Fruit fly (Drosophila melanogaster) whole organism, prepupa: ENCODE results near the gene CG11562.

ENCODE experiments used
- Blimp-1 ChIP-seq: fragments of 200-800 bp; sonication (Bioruptor generic); optimal IDR thresholded peaks from 3 replicates; lab custom pipeline; 2017; ENCODE audit warnings: missing biosample characterization, missing genetic modification characterization, mild to moderate bottlenecking, moderate library complexity, missing genetic modification reagents
- CG10631 ChIP-seq: fragments of 200-800 bp; sonication (Bioruptor generic); optimal IDR thresholded peaks from 2 replicates; lab custom pipeline; 2016; ENCODE audit warnings: missing biosample characterization, missing genetic modification characterization
- CG10669 ChIP-seq: fragments of 200-800 bp; sonication (Bioruptor generic); optimal IDR thresholded peaks from 3 replicates; lab custom pipeline; 2018; ENCODE audit warnings: missing biosample characterization, mild to moderate bottlenecking, missing genetic modification characterization, moderate library complexity
- CG11294 ChIP-seq: fragments of 200-800 bp; sonication (Bioruptor generic); IDR thresholded peaks from 2 replicates; pipeline ENCODE4 v1.3.6; 2022; ENCODE audit warnings: missing biosample characterization, missing genetic modification characterization
- CG11762 ChIP-seq: fragments of 200-800 bp; sonication (Bioruptor generic); optimal IDR thresholded peaks from 3 replicates; lab custom pipeline; 2016; ENCODE audit warnings: missing biosample characterization, missing genetic modification characterization; ENCODE audit not compliant: insufficient read depth
- CG11902 ChIP-seq: fragments of 200-800 bp; sonication (Bioruptor generic); optimal IDR thresholded peaks from 3 replicates; lab custom pipeline; 2016; ENCODE audit warnings: missing biosample characterization, missing genetic modification characterization
- CG15336 ChIP-seq: fragments of 200-800 bp; sonication (Bioruptor generic); IDR thresholded peaks from 2 replicates; pipeline ENCODE4 v1.3.6; 2022; ENCODE audit warnings: missing biosample characterization, missing genetic modification characterization
- CG16779 ChIP-seq: fragments of 200-800 bp; sonication (Bioruptor generic); optimal IDR thresholded peaks from 3 replicates; lab custom pipeline; 2017; ENCODE audit warnings: missing biosample characterization, mild to moderate bottlenecking, missing genetic modification characterization
- CG3032 ChIP-seq: fragments of 200-800 bp; optimal IDR thresholded peaks from 2 replicates; lab custom pipeline; 2019; ENCODE audit warnings: missing biosample characterization, mild to moderate bottlenecking, missing genetic modification characterization, moderate library complexity
- CG31627 ChIP-seq: fragments of 200-800 bp; sonication (Bioruptor generic); optimal IDR thresholded peaks from 3 replicates; lab custom pipeline; 2016; ENCODE audit warnings: missing biosample characterization, missing genetic modification characterization
- CG32006 ChIP-seq: fragments of 200-800 bp; sonication (Bioruptor generic); optimal IDR thresholded peaks from 3 replicates; lab custom pipeline; 2017; ENCODE audit warnings: missing biosample characterization, mild to moderate bottlenecking, missing genetic modification characterization
- CG34406 ChIP-seq: fragments of 200-800 bp; sonication (Bioruptor generic); optimal IDR thresholded peaks from 3 replicates; lab custom pipeline; 2016; ENCODE audit warnings: missing biosample characterization, missing genetic modification characterization
- CG3919 ChIP-seq: fragments of 200-800 bp; sonication (Bioruptor generic); optimal IDR thresholded peaks from 3 replicates; lab custom pipeline; 2016; ENCODE audit warnings: missing biosample characterization, missing genetic modification characterization
- CG6163 ChIP-seq: fragments of 200-800 bp; sonication (Bioruptor generic); IDR thresholded peaks from 3 replicates; pipeline ENCODE4 v1.3.6; 2022; ENCODE audit warnings: missing biosample characterization, missing genetic modification characterization
- CG6276 ChIP-seq: fragments of 200-800 bp; sonication (Bioruptor generic); optimal IDR thresholded peaks from 2 replicates; lab custom pipeline; 2017; ENCODE audit warnings: missing biosample characterization, mild to moderate bottlenecking, missing genetic modification characterization
- CG6792 ChIP-seq: fragments of 200-800 bp; sonication (Bioruptor generic); optimal IDR thresholded peaks from 3 replicates; lab custom pipeline; 2016; ENCODE audit warnings: missing biosample characterization, missing genetic modification characterization
- CG6854 ChIP-seq: fragments of 200-800 bp; sonication (Bioruptor generic); optimal IDR thresholded peaks from 2 replicates; lab custom pipeline; 2017; ENCODE audit warnings: missing biosample characterization, mild to moderate bottlenecking, missing genetic modification characterization
- CG7368 ChIP-seq: fragments of 200-800 bp; sonication (Bioruptor generic); optimal IDR thresholded peaks from 3 replicates; lab custom pipeline; 2016; ENCODE audit warnings: missing biosample characterization, missing genetic modification characterization
- CG8319 ChIP-seq: fragments of 200-800 bp; sonication (Bioruptor generic); optimal IDR thresholded peaks from 3 replicates; lab custom pipeline; 2016; ENCODE audit warnings: missing biosample characterization, missing genetic modification characterization
- CG8632 ChIP-seq: fragments of 200-800 bp; sonication (Bioruptor generic); optimal IDR thresholded peaks from 3 replicates; lab custom pipeline; 2016; ENCODE audit warnings: missing biosample characterization, missing genetic modification characterization
- CG9139 ChIP-seq: fragments of 200-800 bp; sonication (Bioruptor generic); optimal IDR thresholded peaks from 3 replicates; lab custom pipeline; 2017; ENCODE audit warnings: missing biosample characterization, mild to moderate bottlenecking, missing genetic modification characterization
- Eip75B ChIP-seq: fragments of 200-800 bp; sonication (Bioruptor generic); optimal IDR thresholded peaks from 3 replicates; lab custom pipeline; 2016; ENCODE audit warnings: missing biosample characterization, missing genetic modification characterization
- Eip93F ChIP-seq: fragments of 200-800 bp; sonication (Bioruptor generic); optimal IDR thresholded peaks from 2 replicates; lab custom pipeline; 2016; ENCODE audit warnings: missing biosample characterization, mild to moderate bottlenecking, missing genetic modification characterization
- Ets21C ChIP-seq: fragments of 200-800 bp; sonication (Bioruptor generic); optimal IDR thresholded peaks from 3 replicates; lab custom pipeline; 2016; ENCODE audit warnings: missing biosample characterization, missing genetic modification characterization
- Hr38 ChIP-seq: sonication (Bioruptor generic); optimal IDR thresholded peaks from 2 replicates; lab custom pipeline; 2016; ENCODE audit warnings: missing biosample characterization, missing genetic modification characterization
- Hr39 ChIP-seq: fragments of 200-800 bp; sonication (Bioruptor generic); optimal IDR thresholded peaks from 2 replicates; lab custom pipeline; 2016; ENCODE audit warnings: missing biosample characterization, missing genetic modification characterization
- Hr4 ChIP-seq: fragments of 200-800 bp; sonication (Bioruptor generic); optimal IDR thresholded peaks from 3 replicates; lab custom pipeline; 2016; ENCODE audit warnings: missing biosample characterization, missing genetic modification characterization
- Lpt ChIP-seq: fragments of 200-800 bp; sonication (Bioruptor generic); optimal IDR thresholded peaks from 3 replicates; lab custom pipeline; 2016; ENCODE audit warnings: missing biosample characterization, missing genetic modification characterization
- Met ChIP-seq: fragments of 200-800 bp; sonication (Bioruptor generic); optimal IDR thresholded peaks from 3 replicates; lab custom pipeline; 2016; ENCODE audit warnings: missing biosample characterization, missing genetic modification characterization
- Smox ChIP-seq: fragments of 200-800 bp; sonication (Bioruptor generic); optimal IDR thresholded peaks from 3 replicates; lab custom pipeline; 2016; ENCODE audit warnings: missing biosample characterization, missing genetic modification characterization
- Sox102F ChIP-seq: fragments of 200-800 bp; sonication (Bioruptor generic); optimal IDR thresholded peaks from 2 replicates; lab custom pipeline; 2016; ENCODE audit warnings: missing biosample characterization, mild to moderate bottlenecking, missing genetic modification characterization
- Sox14 ChIP-seq: fragments of 200-800 bp; sonication (Bioruptor generic); optimal IDR thresholded peaks from 3 replicates; lab custom pipeline; 2016; ENCODE audit warnings: missing biosample characterization, missing genetic modification characterization
- Sox15 ChIP-seq: fragments of 200-800 bp; sonication (Bioruptor generic); optimal IDR thresholded peaks from 3 replicates; lab custom pipeline; 2016; ENCODE audit warnings: missing biosample characterization, missing genetic modification characterization
- achi ChIP-seq: fragments of 200-800 bp; sonication (Bioruptor generic); optimal IDR thresholded peaks from 3 replicates; lab custom pipeline; 2016; ENCODE audit warnings: missing biosample characterization, missing genetic modification characterization
- cyc ChIP-seq: fragments of 200-800 bp; sonication (Bioruptor generic); optimal IDR thresholded peaks from 3 replicates; lab custom pipeline; 2016; ENCODE audit warnings: missing biosample characterization, missing genetic modification characterization
- dac ChIP-seq: fragments of 200-800 bp; sonication (Bioruptor generic); optimal IDR thresholded peaks from 2 replicates; lab custom pipeline; 2017; ENCODE audit warnings: missing biosample characterization, mild to moderate bottlenecking, missing genetic modification characterization
- eg ChIP-seq: fragments of 200-800 bp; sonication (Bioruptor generic); IDR thresholded peaks from 3 replicates; pipeline ENCODE4 v1.3.6; 2022; ENCODE audit warnings: missing biosample characterization, missing genetic modification characterization
- esn ChIP-seq: fragments of 200-800 bp; sonication (Bioruptor generic); optimal IDR thresholded peaks from 2 replicates; lab custom pipeline; 2016; ENCODE audit warnings: missing biosample characterization, mild to moderate bottlenecking, missing genetic modification characterization, moderate library complexity
- fd59A ChIP-seq: fragments of 200-800 bp; sonication (Bioruptor generic); optimal IDR thresholded peaks from 2 replicates; lab custom pipeline; 2017; ENCODE audit warnings: missing biosample characterization, mild to moderate bottlenecking, missing genetic modification characterization, missing genetic modification reagents
- fd85E ChIP-seq: fragments of 200-800 bp; sonication (Bioruptor generic); optimal IDR thresholded peaks from 3 replicates; lab custom pipeline; 2016; ENCODE audit warnings: missing biosample characterization, missing genetic modification characterization
- fkh ChIP-seq: fragments of 200-800 bp; sonication (Bioruptor generic); optimal IDR thresholded peaks from 3 replicates; lab custom pipeline; 2017; ENCODE audit warnings: missing biosample characterization, mild to moderate bottlenecking, missing genetic modification characterization, moderate library complexity
- lz ChIP-seq: fragments of 200-800 bp; sonication (Bioruptor generic); optimal IDR thresholded peaks from 3 replicates; lab custom pipeline; 2016; ENCODE audit warnings: missing biosample characterization, missing genetic modification characterization
- net ChIP-seq: fragments of 200-800 bp; sonication (Bioruptor generic); optimal IDR thresholded peaks from 3 replicates; lab custom pipeline; 2016; ENCODE audit warnings: missing biosample characterization, missing genetic modification characterization
- pdm3 ChIP-seq: fragments of 200-800 bp; sonication (Bioruptor generic); optimal IDR thresholded peaks from 3 replicates; lab custom pipeline; 2016; ENCODE audit warnings: missing biosample characterization, missing genetic modification characterization
- ss ChIP-seq, 2 experiments: fragments of 200-800 bp; sonication (Bioruptor generic); optimal IDR thresholded peaks; 2 replicates in 1 of 2; 3 replicates in 1 of 2; lab custom pipeline; 2017 to 2018; ENCODE audit warnings: mild to moderate bottlenecking in 2 of 2, missing biosample characterization in 2 of 2, missing genetic modification characterization in 2 of 2, moderate library complexity in 1 of 2
- svp ChIP-seq: fragments of 200-800 bp; sonication (Bioruptor generic); peaks from one replicate; lab custom pipeline; 2016; ENCODE audit warnings: missing biosample characterization, missing genetic modification characterization
- topi ChIP-seq: fragments of 200-800 bp; sonication (Bioruptor generic); optimal IDR thresholded peaks from 3 replicates; lab custom pipeline; 2016; ENCODE audit warnings: missing biosample characterization, missing genetic modification characterization
- vri ChIP-seq: fragments of 200-800 bp; sonication (Bioruptor generic); optimal IDR thresholded peaks from 3 replicates; lab custom pipeline; 2016; ENCODE audit warnings: missing biosample characterization, mild to moderate bottlenecking, missing genetic modification characterization

CG11562 gene

DNA sequence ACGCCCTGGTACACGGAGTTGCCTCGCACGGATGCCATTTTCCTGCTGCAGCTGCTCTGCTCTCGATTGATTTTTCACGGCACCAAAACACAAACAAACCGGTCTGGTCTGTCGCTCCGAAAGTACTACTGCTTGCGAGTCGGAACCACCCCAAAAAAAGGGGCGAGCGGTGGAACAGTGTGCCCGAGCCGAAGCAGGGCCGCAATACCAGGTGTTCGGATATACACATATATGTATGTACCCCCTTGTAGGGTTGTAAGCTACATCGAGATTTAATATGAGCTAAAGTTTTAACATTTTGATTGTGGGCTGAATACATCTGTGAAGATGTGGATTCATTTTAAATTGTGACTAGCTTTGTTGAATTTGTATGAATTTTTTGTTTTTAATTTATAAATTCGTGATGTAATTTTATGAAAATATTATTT, 6.6 kb upstream of the CG11562 start (continued):
- TF ChIP-seq fd85E (no peak), Eip93F (GFP tag; lab: Kevin White, UChicago) (no peak), Smox (no peak), achi (GFP tag; lab: Kevin White, UChicago) (peak; percentile 47), CG6792 (GFP tag; lab: Kevin White, UChicago) (no peak), CG10669 (GFP tag; lab: Kevin White, UChicago) (peak; percentile 8), Sox14 (GFP tag; lab: Kevin White, UChicago) (peak; percentile 64), CG6854 (GFP tag; lab: Kevin White, UChicago) (peak; percentile 60), CG8632 (peak; percentile 27), net (GFP tag; lab: Kevin White, UChicago) (no peak), Hr39 (peak; percentile 20), Sox15 (GFP tag; lab: Kevin White, UChicago) (no peak), fkh (GFP tag; lab: Kevin White, UChicago) (peak; percentile 6), Sox102F (GFP tag; lab: Kevin White, UChicago) (no peak), CG15336 (GFP tag; lab: Robert Waterston, UW) (no peak), cyc (GFP tag; lab: Kevin White, UChicago) (peak; percentile 39), eg (GFP tag; lab: Robert Waterston, UW) (peak; percentile 71), CG3919 (GFP tag; lab: Kevin White, UChicago) (peak; percentile 59), Hr4 (GFP tag; lab: Kevin White, UChicago) (no peak), Met (GFP tag; lab: Kevin White, UChicago) (peak; percentile 65), pdm3 (GFP tag; lab: Kevin White, UChicago) (peak; percentile 47), vri (GFP tag; lab: Kevin White, UChicago) (no peak)

DNA sequence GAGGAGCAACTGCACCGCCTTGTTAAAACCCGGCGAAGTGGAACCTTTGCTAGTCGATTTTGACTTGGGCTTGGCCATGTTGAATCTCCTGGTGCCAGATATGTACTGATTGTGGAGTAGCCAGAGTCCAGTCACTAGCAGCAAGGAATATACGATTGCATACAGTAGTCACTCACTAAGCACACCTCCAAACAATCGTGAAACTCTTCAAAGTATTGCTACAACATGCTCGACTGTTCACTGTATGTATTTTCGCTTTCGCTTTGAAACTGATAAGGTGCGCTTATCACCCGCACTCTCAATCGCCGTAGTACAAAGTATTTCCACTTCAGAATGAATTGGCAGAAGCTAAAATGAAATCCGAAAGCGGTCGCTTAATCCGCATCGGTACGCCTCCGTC, 5.8 kb upstream of the CG11562 start:
- TF ChIP-seq CG34406 (GFP tag; lab: Kevin White, UChicago) (peak; percentile 62), CG11902 (GFP tag; lab: Kevin White, UChicago) (peak; percentile 46), vri (GFP tag; lab: Kevin White, UChicago) (peak; percentile 90), ss (GFP tag; optimal IDR thresholded peaks at IDR 0.05; lab: Kevin White, UChicago) (peak; percentile 64 to 82), CG6276 (GFP tag; lab: Kevin White, UChicago) (no peak), CG11762 (peak; percentile 62), CG16779 (tag; lab: Kevin White, UChicago) (peak; percentile 86), fd59A (GFP tag; lab: Kevin White, UChicago) (no peak), Hr4 (GFP tag; lab: Kevin White, UChicago) (peak; percentile 75), Sox15 (GFP tag; lab: Kevin White, UChicago) (peak; percentile 49), Sox14 (GFP tag; lab: Kevin White, UChicago) (peak; percentile 87), CG8319 (GFP tag; lab: Kevin White, UChicago) (peak; percentile 44), Hr39 (peak; percentile 84), dac (GFP tag; lab: Kevin White, UChicago) (no peak), esn (GFP tag; lab: Kevin White, UChicago) (peak; percentile 88), net (GFP tag; lab: Kevin White, UChicago) (peak; percentile 80), Hr38 (GFP tag; lab: Kevin White, UChicago) (no peak), CG10631 (GFP tag; lab: Kevin White, UChicago) (peak; percentile 52), Eip93F (GFP tag; lab: Kevin White, UChicago) (peak; percentile 92), Blimp-1 (no peak), CG9139 (GFP tag; lab: Kevin White, UChicago) (peak; percentile 58), eg (GFP tag; lab: Robert Waterston, UW) (peak; percentile 73; the same call in 2 of the 3 replicates), CG3032 (peak; percentile 40), Ets21C (peak; percentile 66), CG3919 (GFP tag; lab: Kevin White, UChicago) (peak; percentile 86), CG11294 (GFP tag; lab: Robert Waterston, UW) (peak; percentile 35; the same call in 1 of the 2 replicates), CG15336 (GFP tag; lab: Robert Waterston, UW) (peak; percentile 70), Eip75B (GFP tag; lab: Kevin White, UChicago) (peak; percentile 84), lz (GFP tag; lab: Kevin White, UChicago) (peak; percentile 73), svp (peak; percentile 95), CG10669 (GFP tag; lab: Kevin White, UChicago) (peak; percentile 67), CG6854 (GFP tag; lab: Kevin White, UChicago) (peak; percentile 86), CG6792 (GFP tag; lab: Kevin White, UChicago) (peak; percentile 78), Lpt (GFP tag; lab: Kevin White, UChicago) (peak; percentile 8), CG7368 (GFP tag; lab: Kevin White, UChicago) (peak; percentile 78), topi (peak; percentile 81), pdm3 (GFP tag; lab: Kevin White, UChicago) (peak; percentile 80), CG32006 (GFP tag; lab: Kevin White, UChicago) (peak; percentile 54), CG31627 (peak; percentile 82), CG6163 (GFP tag; lab: Robert Waterston, UW) (peak; percentile 73)
